Fruit fly (Drosophila melanogaster): ENCODE results near the gene CG9951.
A peak's percentile ranks its signal among the peaks of the same experiment; 100 is the strongest.

CG9951 gene

dm6 chr3L:16855287-16855686 is 7.7 kb upstream of the CG9951 start (continued):
- TF ChIP-seq cwo (GFP tag; optimal IDR thresholded peaks at IDR 0.05), result peak; percentile 88
- no peak for TF ChIP-seq CrebB (tag; optimal IDR thresholded peaks at IDR 0.05)
- no peak for TF ChIP-seq eve (GFP tag; optimal IDR thresholded peaks at IDR 0.05)
- no peak for TF ChIP-seq exex (tag; optimal IDR thresholded peaks at IDR 0.05)
- TF ChIP-seq HLH54F (GFP tag; optimal IDR thresholded peaks at IDR 0.05), result no peak
- no peak for TF ChIP-seq Atf-2 (GFP tag; optimal IDR thresholded peaks at IDR 0.05)
- 0 out of 3 replicates have a peak, but pooled peaks have one; percentile 6 for TF ChIP-seq sr (GFP tag; IDR thresholded peaks at IDR 0.05)
- TF ChIP-seq CG9817 (tag; optimal IDR thresholded peaks at IDR 0.05), result no peak
- TF ChIP-seq CG12071 (GFP tag; optimal IDR thresholded peaks at IDR 0.05), result no peak
- no peak for TF ChIP-seq lov (optimal IDR thresholded peaks at IDR 0.05)
- TF ChIP-seq lov (GFP tag; IDR thresholded peaks at IDR 0.05), result 0 out of 3 replicates have a peak, but pooled peaks have one; percentile 39
- TF ChIP-seq CG16779 (GFP tag; IDR thresholded peaks at IDR 0.05), result peak; percentile 47; the same call in 1 of the 2 replicates
- no peak for TF ChIP-seq Sox102F (GFP tag; optimal IDR thresholded peaks at IDR 0.05)
- TF ChIP-seq Xrp1 (GFP tag; IDR thresholded peaks at IDR 0.05), result no peak
- TF ChIP-seq ken (GFP tag; IDR thresholded peaks at IDR 0.05), result no peak
- TF ChIP-seq lola (GFP tag; optimal IDR thresholded peaks at IDR 0.05), result no peak
- TF ChIP-seq CG34422 (GFP tag; IDR thresholded peaks at IDR 0.05), result peak; percentile 14; the same call in 1 of the 3 replicates
- no peak for TF ChIP-seq trh (GFP tag; optimal IDR thresholded peaks at IDR 0.05)
- no peak for TF ChIP-seq Hr3 (GFP tag; optimal IDR thresholded peaks at IDR 0.05)
- no peak for TF ChIP-seq CG5245 (GFP tag; optimal IDR thresholded peaks at IDR 0.05)
- peak; percentile 54 for TF ChIP-seq Ets65A (GFP tag)
- no peak for TF ChIP-seq CG7839 (tag; optimal IDR thresholded peaks at IDR 0.05)

- TF ChIP-seq CG14710 (tag; optimal IDR thresholded peaks at IDR 0.05), result no peak
- TF ChIP-seq dysf (GFP tag; IDR thresholded peaks at IDR 0.05), result no peak
- TF ChIP-seq tap (tag; optimal IDR thresholded peaks at IDR 0.05), result no peak
Observed at dm6 chr3L:16858780-16859179, 4.2 kb upstream of the CG9951 start, which contains the start of gene sinah. Gene sinah (plus strand): TSS chr3L:16859080.

dm6 chr3L:16860322-16860721 is 2.6 kb upstream of the CG9951 start, which contains the start of gene CG13029:
Gene CG13029 (plus strand): TSS chr3L:16860622.
- TF ChIP-seq tio (GFP tag; optimal IDR thresholded peaks at IDR 0.05) (no peak), Nf-YB (GFP tag; optimal IDR thresholded peaks at IDR 0.05) (no peak), CG4360 (GFP tag; IDR thresholded peaks at IDR 0.05) (no peak), abd-A (tag; optimal IDR thresholded peaks at IDR 0.05) (no peak), Ssrp (tag; optimal IDR thresholded peaks at IDR 0.05) (no peak), toy (GFP tag; IDR thresholded peaks at IDR 0.05) (no peak), Pdp1 (GFP tag; optimal IDR thresholded peaks at IDR 0.05) (peak in 1 of 2 experiments; percentile 5), CG8290 (GFP tag; optimal IDR thresholded peaks at IDR 0.05) (no peak), CG8290 (tag; optimal IDR thresholded peaks at IDR 0.05) (no peak)

dm6 chr3L:16860879-16861278 is 2.1 kb upstream of the CG9951 start:
- TF ChIP-seq CG12071 (GFP tag; optimal IDR thresholded peaks at IDR 0.05) (no peak), CG8924 (tag; optimal IDR thresholded peaks at IDR 0.05) (no peak), CG3726 (GFP tag; IDR thresholded peaks at IDR 0.05) (no peak), gfzf (GFP tag; optimal IDR thresholded peaks at IDR 0.05) (peak; percentile 62), sens (GFP tag) (peak; percentile 66), CG10321 (GFP tag; IDR thresholded peaks at IDR 0.05) (no peak), Doc2 (GFP tag; IDR thresholded peaks at IDR 0.05) (no peak), pros (GFP tag; optimal IDR thresholded peaks at IDR 0.05) (no peak), pan (optimal IDR thresholded peaks at IDR 0.05) (no peak), pan (GFP tag; optimal IDR thresholded peaks at IDR 0.05 in 1 of 2, IDR thresholded peaks at IDR 0.05 in 1 of 2) (no peak), CG17186 (GFP tag; optimal IDR thresholded peaks at IDR 0.05) (peak; percentile 6), ssp (GFP tag; IDR thresholded peaks at IDR 0.05) (peak; percentile 93), Elba2 (GFP tag; optimal IDR thresholded peaks at IDR 0.05) (peak; percentile 50), kah (GFP tag; optimal IDR thresholded peaks at IDR 0.05) (no peak), Blimp-1 (GFP tag; optimal IDR thresholded peaks at IDR 0.05) (no peak), onecut (GFP tag; IDR thresholded peaks at IDR 0.05) (no peak), CG7963 (GFP tag; IDR thresholded peaks at IDR 0.05; ENCODE audit: partially characterized antibody) (no peak)

Measured in whole organism, embryonic.